Fruit fly (Drosophila melanogaster) whole organism, embryonic: ENCODE data around the gene crm.
A peak's percentile ranks its signal among the peaks of the same experiment; 100 is the strongest.

Experiments used
- Adf1 ChIP-seq: fragments of 200-800 bp; sonication (Bioruptor generic); IDR thresholded peaks from 2 replicates; pipeline ENCODE4 v1.3.6; 2022; ENCODE audit warnings: missing biosample characterization, missing genetic modification characterization
- CG13894 ChIP-seq: fragments of 200-800 bp; sonication (Bioruptor generic); optimal IDR thresholded peaks from 3 replicates; lab custom pipeline; 2018; ENCODE audit warnings: missing biosample characterization, mild to moderate bottlenecking, missing genetic modification characterization, moderate library complexity
- HLH54F ChIP-seq: fragments of 200-800 bp; sonication (Bioruptor generic); optimal IDR thresholded peaks from 3 replicates; lab custom pipeline; 2016; ENCODE audit warnings: missing biosample characterization, missing genetic modification characterization
- hth ChIP-seq: fragments of >200 bp; optimal IDR thresholded peaks from 2 replicates; lab custom pipeline; 2017; ENCODE audit warnings: inconsistent platforms
- sd ChIP-seq: fragments of 200-800 bp; sonication (Bioruptor generic); optimal IDR thresholded peaks from 3 replicates; lab custom pipeline; 2018; ENCODE audit warnings: missing biosample characterization, mild to moderate bottlenecking, missing genetic modification characterization, moderate library complexity
- vvl ChIP-seq: fragments of 200-800 bp; sonication (Bioruptor generic); IDR thresholded peaks from 2 replicates; pipeline ENCODE4 v1.3.6; 2022; ENCODE audit warnings: missing biosample characterization, missing genetic modification characterization

DNA sequence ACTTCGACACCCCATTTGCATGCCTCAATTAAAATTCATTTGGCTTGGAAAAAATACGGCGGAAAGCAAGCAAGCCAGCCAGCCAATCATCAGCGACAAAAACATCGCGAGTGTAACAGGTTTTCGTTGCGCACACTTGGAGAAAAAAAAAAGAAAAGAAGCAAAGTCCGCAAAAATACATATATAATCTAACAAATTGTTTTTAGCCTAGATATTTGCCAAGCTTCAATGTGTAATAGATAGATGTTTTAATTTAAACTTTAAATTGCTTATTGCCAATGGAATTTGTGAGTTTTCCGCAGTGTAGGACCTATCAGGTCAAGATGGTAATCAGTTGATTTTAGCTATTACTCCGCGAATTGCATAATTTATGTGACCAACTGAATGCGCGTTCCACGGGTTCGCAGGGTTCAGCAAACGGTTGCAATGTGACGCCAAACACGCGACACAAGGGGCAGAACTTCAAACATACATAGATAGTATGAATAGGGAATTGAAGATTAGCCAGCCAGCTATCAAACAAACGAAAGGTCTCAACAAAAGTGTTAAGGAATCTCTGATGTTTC lies 48.1 kb upstream of the crm start:
- TF ChIP-seq vvl (GFP tag; lab: Robert Waterston, UW) = peak; percentile 95
- TF ChIP-seq HLH54F = peak; percentile 86
- TF ChIP-seq CG13894 (tag; lab: Kevin White, UChicago) = peak; percentile 74
- TF ChIP-seq hth (lab: Kevin White, UChicago) = no peak
- peak; percentile 66 for TF ChIP-seq Adf1 (GFP tag; lab: Robert Waterston, UW)
- TF ChIP-seq sd = peak; percentile 74
